Fruit fly (Drosophila melanogaster) whole organism, wandering third instar larva: ENCODE data around the gene sstn.

Experiments used
- OdsH ChIP-seq: fragments of 200-800 bp; sonication (Bioruptor generic); optimal IDR thresholded peaks from 2 replicates; lab custom pipeline; 2016; ENCODE audit warnings: missing biosample characterization, mild to moderate bottlenecking, missing genetic modification characterization
- Rel ChIP-seq, 2 experiments: fragments of 200-800 bp; sonication (Bioruptor generic) in 1 of 2; optimal IDR thresholded peaks; 2 replicates in 1 of 2; 3 replicates in 1 of 2; lab custom pipeline; 2016 to 2019; ENCODE audit warnings: mild to moderate bottlenecking in 2 of 2, missing biosample characterization in 2 of 2, missing genetic modification characterization in 2 of 2, moderate library complexity in 1 of 2

- no peak for TF ChIP-seq Rel (GFP tag; optimal IDR thresholded peaks at IDR 0.05; lab: Kevin White, UChicago)
- TF ChIP-seq Rel (tag; optimal IDR thresholded peaks at IDR 0.05; lab: Kevin White, UChicago) = no peak
- TF ChIP-seq OdsH (GFP tag; lab: Kevin White, UChicago) = no peak
Measured at dm6 chr3L:15108948-15109347, 14.4 kb upstream of the sstn start.
